Fruit fly (Drosophila melanogaster): ENCODE results near the gene CG32986.
A peak's percentile ranks its signal among the peaks of the same experiment; 100 is the strongest.

CG32986 gene

DNA sequence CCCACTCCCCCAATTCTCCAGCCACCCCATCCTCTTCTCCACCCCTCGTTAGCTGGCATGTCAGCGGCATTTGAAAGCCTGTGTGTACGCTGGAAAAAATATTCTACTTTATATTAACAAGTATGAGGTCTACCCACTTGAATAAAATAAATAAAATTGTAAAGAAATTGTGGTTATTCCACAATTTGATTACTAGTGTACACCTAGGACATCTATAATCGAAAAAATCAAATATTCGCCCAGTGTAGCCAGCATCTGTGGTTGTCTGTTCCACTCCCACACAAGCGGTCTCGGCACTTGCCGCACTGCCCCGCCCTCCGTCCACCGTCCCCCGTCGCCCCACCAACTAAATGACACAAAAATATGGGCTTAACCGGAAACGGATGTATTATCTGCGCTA is 1.8 kb upstream of the CG32986 start (continued):
- TF ChIP-seq D19B (GFP tag; optimal IDR thresholded peaks at IDR 0.05) (no peak), CG12659 (GFP tag; optimal IDR thresholded peaks at IDR 0.05) (peak; percentile 35), prd (optimal IDR thresholded peaks at IDR 0.05) (no peak), prd (GFP tag; IDR thresholded peaks at IDR 0.05) (peak; percentile 87), CG11456 (GFP tag; IDR thresholded peaks at IDR 0.05) (0 out of 3 replicates have a peak, but pooled peaks have one; percentile 63), sisA (GFP tag; IDR thresholded peaks at IDR 0.05) (peak; percentile 72), cas (GFP tag; IDR thresholded peaks at IDR 0.05) (no peak), ap (GFP tag; IDR thresholded peaks at IDR 0.05) (peak; percentile 49; the same call in 1 of the 2 replicates), bbx (GFP tag; IDR thresholded peaks at IDR 0.05; ENCODE audit: partially characterized antibody) (no peak), pros (GFP tag; optimal IDR thresholded peaks at IDR 0.05) (no peak), CG17385 (GFP tag; optimal IDR thresholded peaks at IDR 0.05) (peak; percentile 38), CG17802 (tag; optimal IDR thresholded peaks at IDR 0.05) (peak; percentile 49), Xrp1 (GFP tag; IDR thresholded peaks at IDR 0.05) (peak; percentile 89), caup (GFP tag; optimal IDR thresholded peaks at IDR 0.05; ENCODE audit: severe bottlenecking) (peak; percentile 41), CrebB (tag; optimal IDR thresholded peaks at IDR 0.05) (peak; percentile 9), crc (GFP tag; optimal IDR thresholded peaks at IDR 0.05) (no peak), CG17568 (GFP tag; optimal IDR thresholded peaks at IDR 0.05) (no peak), HHEX (GFP tag; optimal IDR thresholded peaks at IDR 0.05) (peak; percentile 70), bab2 (GFP tag; optimal IDR thresholded peaks at IDR 0.05) (peak; percentile 60), CG33213 (GFP tag; optimal IDR thresholded peaks at IDR 0.05) (peak; percentile 43), Dll (GFP tag; IDR thresholded peaks at IDR 0.05; ENCODE audit: partially characterized antibody) (no peak), Side (GFP tag; optimal IDR thresholded peaks at IDR 0.05) (peak; percentile 10), Fer3 (tag; optimal IDR thresholded peaks at IDR 0.05) (peak; percentile 47), Atf-2 (GFP tag; optimal IDR thresholded peaks at IDR 0.05) (no peak), fd64A (GFP tag; optimal IDR thresholded peaks at IDR 0.05) (peak; percentile 57), Drgx (GFP tag; IDR thresholded peaks at IDR 0.05) (no peak), ato (GFP tag; IDR thresholded peaks at IDR 0.05; ENCODE audit: partially characterized antibody) (no peak), unpg (GFP tag; optimal IDR thresholded peaks at IDR 0.05) (peak; percentile 65), CG6854 (GFP tag; optimal IDR thresholded peaks at IDR 0.05) (peak; percentile 9), Nf-YA (GFP tag; IDR thresholded peaks at IDR 0.05) (peak; percentile 46; the same call in 1 of the 2 replicates), gcm (GFP tag; optimal IDR thresholded peaks at IDR 0.05) (peak; percentile 69), C15 (GFP tag; IDR thresholded peaks at IDR 0.05) (no peak), dan (GFP tag; IDR thresholded peaks at IDR 0.05) (0 out of 2 replicates have a peak, but pooled peaks have one; percentile 28), zen (tag; optimal IDR thresholded peaks at IDR 0.05) (peak; percentile 28), CoRest (tag; optimal IDR thresholded peaks at IDR 0.05) (peak; percentile 61), twi (tag; optimal IDR thresholded peaks at IDR 0.05) (peak; percentile 45), Sry-β (GFP tag; optimal IDR thresholded peaks at IDR 0.05) (no peak), psq (GFP tag; optimal IDR thresholded peaks at IDR 0.05) (no peak), dm (GFP tag; optimal IDR thresholded peaks at IDR 0.05) (no peak), dpn (GFP tag; optimal IDR thresholded peaks at IDR 0.05) (peak; percentile 37 to 62), br (optimal IDR thresholded peaks at IDR 0.05) (no peak), E2f1 (GFP tag; IDR thresholded peaks at IDR 0.05) (peak; percentile 61; the same call in 1 of the 2 replicates), tx (GFP tag; optimal IDR thresholded peaks at IDR 0.05) (no peak), kni (GFP tag; optimal IDR thresholded peaks at IDR 0.05) (peak; percentile 53), CG1832 (GFP tag; optimal IDR thresholded peaks at IDR 0.05) (no peak), sug (tag; optimal IDR thresholded peaks at IDR 0.05) (no peak), shn (GFP tag; optimal IDR thresholded peaks at IDR 0.05) (no peak), CG2116 (GFP tag; optimal IDR thresholded peaks at IDR 0.05) (no peak), Myb (GFP tag; optimal IDR thresholded peaks at IDR 0.05) (no peak), CG4404 (GFP tag; IDR thresholded peaks at IDR 0.05) (peak; percentile 73), luna (GFP tag; optimal IDR thresholded peaks at IDR 0.05) (no peak)

All from whole organism, embryonic.